Worm (Caenorhabditis elegans) whole organism, L3 larva: ENCODE measurements around the gene str-115.

Experiments
- R02D3.7 ChIP-seq: fragments of 150-350 bp; optimal IDR thresholded peaks from 2 replicates; lab custom pipeline; 2014; ENCODE audit warnings: missing biosample characterization, missing genetic modification characterization
- egl-27 ChIP-seq: sonication (generic microtip); optimal IDR thresholded peaks from 4 replicates; lab custom pipeline; 2017; ENCODE audit warnings: missing biosample characterization, missing genetic modification reagents, missing genetic modification characterization
- jun-1 ChIP-seq: fragments of 150-350 bp; optimal IDR thresholded peaks from 2 replicates; lab custom pipeline; 2014; ENCODE audit warnings: missing biosample characterization, missing genetic modification reagents, missing genetic modification characterization
- lsy-12 ChIP-seq: sonication (generic microtip); optimal IDR thresholded peaks from 2 replicates; lab custom pipeline; 2016; ENCODE audit warnings: mild to moderate bottlenecking, missing genetic modification characterization, missing compliant biosample characterization
- nhr-237 ChIP-seq: fragments of 150-350 bp; optimal IDR thresholded peaks from 2 replicates; lab custom pipeline; 2014; ENCODE audit warnings: missing biosample characterization, missing genetic modification characterization
- nhr-43 ChIP-seq: sonication (generic microtip); optimal IDR thresholded peaks from 2 replicates; lab custom pipeline; 2016; ENCODE audit warnings: mild to moderate bottlenecking, missing genetic modification characterization, missing compliant biosample characterization; ENCODE audit not compliant: poor library complexity, severe bottlenecking
- pha-4 ChIP-seq: fragments of 150-350 bp; optimal IDR thresholded peaks from 2 replicates; lab custom pipeline; 2014; ENCODE audit warnings: missing biosample characterization, missing genetic modification reagents, missing genetic modification characterization
- tbx-2 ChIP-seq: sonication (generic microtip); optimal IDR thresholded peaks from 2 replicates; lab custom pipeline; 2016; ENCODE audit warnings: mild to moderate bottlenecking, missing genetic modification characterization, missing compliant biosample characterization
- unc-62 ChIP-seq: fragments of 150-350 bp; sonication (generic microtip); optimal IDR thresholded peaks from 4 replicates; lab custom pipeline; 2014; ENCODE audit warnings: missing biosample characterization, missing genetic modification reagents, missing genetic modification characterization
- zag-1 ChIP-seq: fragments of 150-350 bp; optimal IDR thresholded peaks from 2 replicates; lab custom pipeline; 2014; ENCODE audit warnings: missing biosample characterization, missing genetic modification characterization

ce11 chrV:11308915-11309314 lies 40.0 kb downstream of the str-115 start:
- TF ChIP-seq lsy-12 (tag; lab: Kevin White, UChicago) = no peak
- no peak for TF ChIP-seq pha-4 (tag; lab: Kevin White, UChicago)
- no peak for TF ChIP-seq nhr-237 (tag; lab: Kevin White, UChicago)
- no peak for TF ChIP-seq jun-1 (tag; lab: Kevin White, UChicago)
- TF ChIP-seq nhr-43 (tag; lab: Kevin White, UChicago) = no peak
- no peak for TF ChIP-seq R02D3.7
- TF ChIP-seq egl-27 (tag; lab: Kevin White, UChicago) = no peak
- no peak for TF ChIP-seq unc-62
- TF ChIP-seq tbx-2 (tag; lab: Kevin White, UChicago) = no peak
- no peak for TF ChIP-seq zag-1 (tag; lab: Kevin White, UChicago)
